Worm (Caenorhabditis elegans): ENCODE results near the gene C13E3.1.

Gene C13E3.1

ce11 chrX:8892808-8893207 lies at the start of gene C13E3.1:
Gene C13E3.1 (plus strand): TSS chrX:8893108.
- TF ChIP-seq ceh-6 (GFP tag; optimal IDR thresholded peaks at IDR 0.05) (no peak), ceh-2 (tag; optimal IDR thresholded peaks at IDR 0.05) (no peak), zip-5 (tag; optimal IDR thresholded peaks at IDR 0.05) (no peak), ceh-48 (tag; optimal IDR thresholded peaks at IDR 0.05) (no peak), eyg-1 (tag; optimal IDR thresholded peaks at IDR 0.05) (no peak), unc-86 (tag; optimal IDR thresholded peaks at IDR 0.05) (no peak), pag-3 (tag; optimal IDR thresholded peaks at IDR 0.05; ENCODE audit: borderline replicate concordance) (no peak), hlh-6 (tag; optimal IDR thresholded peaks at IDR 0.05) (no peak), dmd-4 (tag; optimal IDR thresholded peaks at IDR 0.05; ENCODE audit: borderline replicate concordance) (no peak), hlh-13 (GFP tag; optimal IDR thresholded peaks at IDR 0.05) (no peak), ceh-14 (tag; optimal IDR thresholded peaks at IDR 0.05) (no peak), che-1 (tag; optimal IDR thresholded peaks at IDR 0.05) (no peak), lim-6 (tag; optimal IDR thresholded peaks at IDR 0.05) (no peak), pha-2 (tag; optimal IDR thresholded peaks at IDR 0.05) (no peak), tbx-2 (tag; optimal IDR thresholded peaks at IDR 0.05) (no peak), ref-2 (tag; optimal IDR thresholded peaks at IDR 0.05) (no peak)

DNA sequence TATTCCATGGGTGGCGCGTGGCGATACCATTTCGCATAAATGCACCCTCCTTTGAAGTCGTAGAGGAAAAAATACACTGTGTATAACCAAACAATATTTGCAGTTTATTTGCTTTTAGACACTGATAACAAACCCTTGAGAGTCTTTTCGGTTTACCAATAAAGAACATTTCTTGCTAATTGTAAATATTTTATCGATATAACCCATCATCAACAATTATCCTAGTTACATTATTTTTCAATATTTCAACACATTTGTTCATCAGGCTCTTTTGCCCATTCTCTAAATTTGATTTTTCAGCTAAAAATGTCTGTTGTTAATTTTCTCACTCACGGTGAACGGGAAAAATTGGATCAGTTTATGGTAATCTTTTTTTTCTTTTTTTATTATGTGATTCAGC lies 48.9 kb upstream of the C13E3.1 start, which contains the start of gene ubc-23:
ubc-23 (plus strand) TSS at position 301 of the 400 bp plus-strand sequence.
- no peak for TF ChIP-seq ceh-9 (tag; optimal IDR thresholded peaks at IDR 0.05)

DNA sequence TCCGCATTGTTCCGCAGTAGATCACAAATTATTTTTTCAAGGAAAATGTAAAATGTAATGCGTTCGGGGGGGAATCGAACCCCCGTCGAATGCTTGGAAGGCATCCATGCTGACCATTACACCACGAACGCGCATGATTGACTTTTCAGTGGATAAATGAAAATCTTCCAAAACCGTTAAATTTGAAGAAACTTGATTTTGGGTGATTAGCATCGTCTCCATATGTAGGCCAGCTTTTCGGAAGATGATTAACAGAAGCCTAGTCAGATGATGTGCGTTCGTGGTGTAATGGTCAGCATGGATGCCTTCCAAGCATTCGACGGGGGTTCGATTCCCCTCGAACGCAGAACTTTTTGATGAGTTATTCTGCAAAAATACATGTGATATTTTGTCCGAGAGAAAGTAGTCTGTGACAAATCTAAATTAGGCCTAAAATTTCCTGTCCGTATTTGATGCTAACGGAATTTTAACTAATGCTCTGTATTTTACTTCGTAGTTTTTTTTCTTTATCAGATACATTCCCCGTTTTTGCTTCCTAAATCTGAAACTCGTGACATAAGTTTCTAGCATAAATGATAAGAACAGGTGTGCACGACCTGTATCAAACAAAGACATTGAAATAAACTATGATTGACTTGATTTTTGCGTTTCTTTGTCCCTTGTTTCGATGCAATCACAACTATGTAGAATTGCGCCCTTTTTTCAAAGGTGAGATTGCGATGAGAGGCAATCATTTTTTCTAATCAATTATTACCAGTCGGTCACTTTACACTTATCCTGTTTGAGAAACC lies 46.3 kb upstream of the C13E3.1 start, which contains the start of gene C28G1.10:
C28G1.10 (plus strand) TSS at position 676 of the 791 bp plus-strand sequence.
- TF ChIP-seq ttx-3 (tag; optimal IDR thresholded peaks at IDR 0.05), result no peak
- TF ChIP-seq hlh-30 (tag; optimal IDR thresholded peaks at IDR 0.05; ENCODE audit: insufficient read depth), result peak; percentile 10

ce11 chrX:8853524-8853923 lies 39.4 kb upstream of the C13E3.1 start, which contains the start of gene sprp-4:
Gene sprp-4 (minus strand): TSS chrX:8853624.
- TF ChIP-seq unc-55 (GFP tag; optimal IDR thresholded peaks at IDR 0.05), result no peak
- TF ChIP-seq tbx-2 (tag; optimal IDR thresholded peaks at IDR 0.05), result no peak
- no peak for TF ChIP-seq T23F11.4 (GFP tag; optimal IDR thresholded peaks at IDR 0.05)
- no peak for TF ChIP-seq hlh-6 (tag; optimal IDR thresholded peaks at IDR 0.05)
- TF ChIP-seq ceh-18 (tag; optimal IDR thresholded peaks at IDR 0.05), result no peak
- no peak for TF ChIP-seq fkh-10 (GFP tag; optimal IDR thresholded peaks at IDR 0.05)
- no peak for TF ChIP-seq ceh-22 (tag; optimal IDR thresholded peaks at IDR 0.05)
- TF ChIP-seq C38D4.7 (GFP tag; optimal IDR thresholded peaks at IDR 0.05), result no peak
- TF ChIP-seq ceh-34 (tag; optimal IDR thresholded peaks at IDR 0.05), result no peak
- TF ChIP-seq ztf-16 (tag; optimal IDR thresholded peaks at IDR 0.05), result no peak
- TF ChIP-seq F13H6.1 (tag; optimal IDR thresholded peaks at IDR 0.05), result no peak

DNA sequence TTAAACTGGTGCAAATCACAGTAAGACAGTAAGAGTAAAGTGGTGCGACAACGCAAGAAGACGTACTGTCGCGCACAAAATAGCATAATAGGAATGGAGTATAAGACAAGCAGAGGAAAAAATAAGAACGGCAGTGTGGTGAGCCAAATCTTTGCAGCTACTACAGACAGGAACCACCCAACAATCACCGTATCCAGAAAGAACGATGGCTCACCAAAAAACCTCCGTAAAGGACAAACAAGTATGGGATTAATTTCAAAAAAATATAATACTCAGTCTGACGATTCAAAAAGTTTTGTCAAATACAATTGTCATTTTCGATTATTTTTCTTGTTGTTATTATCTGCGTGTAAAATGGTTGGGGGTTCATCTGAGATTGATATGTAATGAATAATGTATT lies 38.5 kb upstream of the C13E3.1 start:
- no peak for TF ChIP-seq hlh-8 (tag; optimal IDR thresholded peaks at IDR 0.05)
- no peak for TF ChIP-seq hlh-15 (tag; optimal IDR thresholded peaks at IDR 0.05)
- no peak for TF ChIP-seq zip-5 (tag; optimal IDR thresholded peaks at IDR 0.05)
- no peak for TF ChIP-seq ceh-30 (tag; optimal IDR thresholded peaks at IDR 0.05)
- no peak for TF ChIP-seq sdc-2 (tag; optimal IDR thresholded peaks at IDR 0.05)

Measured in whole organism, late embryonic.